Worm (Caenorhabditis elegans) whole organism, L2 larva: ENCODE data around the gene F59B2.12.

Experiments used
- C34F6.9 ChIP-seq: fragments of 150-350 bp; optimal IDR thresholded peaks from 2 replicates; lab custom pipeline; 2014; ENCODE audit warnings: missing biosample characterization, missing genetic modification characterization
- F13H6.1 ChIP-seq: sonication (generic microtip); optimal IDR thresholded peaks from 2 replicates; lab custom pipeline; 2016; ENCODE audit warnings: missing genetic modification characterization, missing compliant biosample characterization
- R02D3.7 ChIP-seq: fragments of 150-350 bp; optimal IDR thresholded peaks from 2 replicates; lab custom pipeline; 2014; ENCODE audit warnings: missing biosample characterization, missing genetic modification characterization
- Y55F3AM.14 ChIP-seq: fragments of 200-800 bp; sonication (Bioruptor generic); optimal IDR thresholded peaks from 2 replicates; lab custom pipeline; 2018; ENCODE audit warnings: mild to moderate bottlenecking, missing genetic modification characterization, missing compliant biosample characterization
- ZK546.5 ChIP-seq: sonication (generic microtip); optimal IDR thresholded peaks from 2 replicates; lab custom pipeline; 2017; ENCODE audit warnings: missing biosample characterization, missing genetic modification characterization
- alr-1 ChIP-seq: fragments of 150-350 bp; optimal IDR thresholded peaks from 2 replicates; lab custom pipeline; 2014; ENCODE audit warnings: missing biosample characterization, missing genetic modification characterization
- aly-2 ChIP-seq: fragments of 150-350 bp; optimal IDR thresholded peaks from 2 replicates; lab custom pipeline; 2014; ENCODE audit warnings: missing biosample characterization, missing genetic modification characterization
- ama-1 ChIP-seq: fragments of 150-350 bp; optimal IDR thresholded peaks from 2 replicates; lab custom pipeline; 2018; ENCODE audit warnings: inconsistent platforms
- blmp-1 ChIP-seq: sonication (generic microtip); optimal IDR thresholded peaks from 2 replicates; lab custom pipeline; 2017; ENCODE audit warnings: missing genetic modification characterization, mild to moderate bottlenecking, missing compliant biosample characterization, antibody characterized with exemption, moderate library complexity; ENCODE audit not compliant: insufficient read depth
- ceh-16 ChIP-seq: fragments of 150-350 bp; optimal IDR thresholded peaks from 2 replicates; lab custom pipeline; 2014; ENCODE audit warnings: missing biosample characterization, missing genetic modification characterization
- ceh-82 ChIP-seq: fragments of 150-350 bp; optimal IDR thresholded peaks from 2 replicates; lab custom pipeline; 2014; ENCODE audit warnings: missing biosample characterization, missing genetic modification characterization
- crh-2 ChIP-seq: sonication (generic microtip); optimal IDR thresholded peaks from 2 replicates; lab custom pipeline; 2017; ENCODE audit warnings: missing biosample characterization, missing genetic modification characterization
- dmd-4 ChIP-seq: sonication (generic microtip); optimal IDR thresholded peaks from 2 replicates; lab custom pipeline; 2017; ENCODE audit warnings: missing biosample characterization, missing genetic modification characterization
- egl-27 ChIP-seq: sonication (generic microtip); optimal IDR thresholded peaks from 3 replicates; lab custom pipeline; 2017; ENCODE audit warnings: missing biosample characterization, missing genetic modification reagents, missing genetic modification characterization
- elt-1 ChIP-seq: fragments of 150-350 bp; optimal IDR thresholded peaks from 2 replicates; lab custom pipeline; 2014; ENCODE audit warnings: missing biosample characterization, missing genetic modification characterization
- elt-3 ChIP-seq: sonication (generic microtip); optimal IDR thresholded peaks from 2 replicates; lab custom pipeline; 2017; ENCODE audit warnings: missing biosample characterization, missing genetic modification characterization
- fos-1 ChIP-seq: fragments of 150-350 bp; optimal IDR thresholded peaks from 2 replicates; lab custom pipeline; 2014; ENCODE audit warnings: missing biosample characterization, missing genetic modification characterization
- gmeb-1 ChIP-seq: fragments of 150-350 bp; optimal IDR thresholded peaks from 2 replicates; lab custom pipeline; 2014; ENCODE audit warnings: missing biosample characterization, missing genetic modification characterization
- lin-11 ChIP-seq: fragments of 150-350 bp; sonication (generic microtip); optimal IDR thresholded peaks from 2 replicates; lab custom pipeline; 2014; ENCODE audit warnings: missing biosample characterization, missing genetic modification characterization, inconsistent platforms, mixed read lengths
- lin-13 ChIP-seq: fragments of 150-350 bp; optimal IDR thresholded peaks from 2 replicates; lab custom pipeline; 2014; ENCODE audit warnings: missing biosample characterization, missing genetic modification reagents, missing genetic modification characterization
- lin-39 ChIP-seq: fragments of 150-350 bp; optimal IDR thresholded peaks from 2 replicates; lab custom pipeline; 2014; ENCODE audit warnings: missing biosample characterization, missing genetic modification reagents, missing genetic modification characterization
- lsy-2 ChIP-seq, 2 experiments: fragments of 150-350 bp in 1 of 2; sonication (generic microtip) in 1 of 2; optimal IDR thresholded peaks; 2 replicates each; lab custom pipeline; 2014 to 2017; ENCODE audit warnings: missing biosample characterization in 2 of 2, missing genetic modification characterization in 2 of 2
- mab-5 ChIP-seq: fragments of 150-350 bp; optimal IDR thresholded peaks from 2 replicates; lab custom pipeline; 2014; ENCODE audit warnings: missing biosample characterization, missing genetic modification characterization
- mbf-1 ChIP-seq: sonication (generic microtip); optimal IDR thresholded peaks from 2 replicates; lab custom pipeline; 2017; ENCODE audit warnings: missing biosample characterization, missing genetic modification characterization
- mdl-1 ChIP-seq, 2 experiments: fragments of 150-350 bp in 1 of 2; sonication (generic microtip) in 1 of 2; optimal IDR thresholded peaks; 2 replicates each; lab custom pipeline; 2017; ENCODE audit warnings: missing biosample characterization in 2 of 2, missing genetic modification characterization in 2 of 2
- nhr-10 ChIP-seq: sonication (generic microtip); optimal IDR thresholded peaks from 2 replicates; lab custom pipeline; 2017; ENCODE audit warnings: missing biosample characterization, missing genetic modification characterization
- nhr-11 ChIP-seq: fragments of 150-350 bp; optimal IDR thresholded peaks from 2 replicates; lab custom pipeline; 2014; ENCODE audit warnings: missing biosample characterization, missing genetic modification characterization
- nhr-12 ChIP-seq: fragments of 150-350 bp; optimal IDR thresholded peaks from 2 replicates; lab custom pipeline; 2014; ENCODE audit warnings: missing biosample characterization, missing genetic modification characterization
- nhr-129 ChIP-seq: fragments of 150-350 bp; optimal IDR thresholded peaks from 2 replicates; lab custom pipeline; 2014; ENCODE audit warnings: missing biosample characterization, missing genetic modification characterization
- nhr-21 ChIP-seq: fragments of 150-350 bp; optimal IDR thresholded peaks from 2 replicates; lab custom pipeline; 2014; ENCODE audit warnings: missing biosample characterization, missing genetic modification characterization
- nhr-23 ChIP-seq: fragments of 150-350 bp; optimal IDR thresholded peaks from 2 replicates; lab custom pipeline; 2014; ENCODE audit warnings: missing biosample characterization, missing genetic modification reagents, missing genetic modification characterization
- nhr-237 ChIP-seq: fragments of 150-350 bp; optimal IDR thresholded peaks from 2 replicates; lab custom pipeline; 2014; ENCODE audit warnings: missing biosample characterization, missing genetic modification characterization
- nhr-25 ChIP-seq: fragments of 150-350 bp; sonication (generic microtip); optimal IDR thresholded peaks from 3 replicates; lab custom pipeline; 2014; ENCODE audit warnings: missing biosample characterization, missing genetic modification characterization
- nhr-77 ChIP-seq: fragments of 150-350 bp; optimal IDR thresholded peaks from 2 replicates; lab custom pipeline; 2014; ENCODE audit warnings: missing biosample characterization, missing genetic modification characterization
- peb-1 ChIP-seq: fragments of 150-350 bp; optimal IDR thresholded peaks from 2 replicates; lab custom pipeline; 2014; ENCODE audit warnings: missing biosample characterization, missing genetic modification characterization
- sem-4 ChIP-seq: fragments of 150-350 bp; optimal IDR thresholded peaks from 2 replicates; lab custom pipeline; 2014; ENCODE audit warnings: missing biosample characterization, missing genetic modification reagents, missing genetic modification characterization
- skn-1 ChIP-seq: sonication (generic microtip); optimal IDR thresholded peaks from 2 replicates; lab custom pipeline; 2017; ENCODE audit warnings: missing biosample characterization, missing genetic modification characterization
- sma-3 ChIP-seq: sonication (generic microtip); optimal IDR thresholded peaks from 2 replicates; lab custom pipeline; 2016; ENCODE audit warnings: missing genetic modification reagents, missing genetic modification characterization, missing compliant biosample characterization
- sma-9 ChIP-seq, 2 experiments: fragments of 150-350 bp in 1 of 2; sonication (generic microtip) in 1 of 2; optimal IDR thresholded peaks; 2 replicates each; lab custom pipeline; 2014 to 2016; ENCODE audit warnings: missing genetic modification characterization in 2 of 2, mild to moderate bottlenecking in 1 of 2, missing biosample characterization in 1 of 2, missing compliant biosample characterization in 1 of 2, missing genetic modification reagents in 1 of 2, moderate library complexity in 1 of 2
- snpc-4 ChIP-seq: fragments of 150-350 bp; optimal IDR thresholded peaks from 2 replicates; lab custom pipeline; 2014; ENCODE audit warnings: missing biosample characterization, missing genetic modification characterization
- unc-39 ChIP-seq: fragments of 150-350 bp; optimal IDR thresholded peaks from 2 replicates; lab custom pipeline; 2014; ENCODE audit warnings: missing biosample characterization, missing genetic modification characterization
- unc-55 ChIP-seq: fragments of 150-350 bp; sonication (generic microtip); optimal IDR thresholded peaks from 3 replicates; lab custom pipeline; 2014; ENCODE audit warnings: missing biosample characterization, missing genetic modification reagents, missing genetic modification characterization
- zag-1 ChIP-seq: fragments of 150-350 bp; optimal IDR thresholded peaks from 2 replicates; lab custom pipeline; 2014; ENCODE audit warnings: missing biosample characterization, missing genetic modification characterization
- ztf-1 ChIP-seq: fragments of 200-800 bp; sonication (Bioruptor generic); conservative IDR thresholded peaks from 2 replicates; pipeline ENCODE4 v1.3.6; 2022; ENCODE audit warnings: missing genetic modification characterization, missing compliant biosample characterization
- ztf-11 ChIP-seq: sonication (generic microtip); optimal IDR thresholded peaks from 2 replicates; lab custom pipeline; 2017; ENCODE audit warnings: missing biosample characterization, missing genetic modification characterization
- ztf-4 ChIP-seq: fragments of 150-350 bp; optimal IDR thresholded peaks from 2 replicates; lab custom pipeline; 2014; ENCODE audit warnings: missing biosample characterization, missing genetic modification characterization

The F59B2.12 gene

DNA sequence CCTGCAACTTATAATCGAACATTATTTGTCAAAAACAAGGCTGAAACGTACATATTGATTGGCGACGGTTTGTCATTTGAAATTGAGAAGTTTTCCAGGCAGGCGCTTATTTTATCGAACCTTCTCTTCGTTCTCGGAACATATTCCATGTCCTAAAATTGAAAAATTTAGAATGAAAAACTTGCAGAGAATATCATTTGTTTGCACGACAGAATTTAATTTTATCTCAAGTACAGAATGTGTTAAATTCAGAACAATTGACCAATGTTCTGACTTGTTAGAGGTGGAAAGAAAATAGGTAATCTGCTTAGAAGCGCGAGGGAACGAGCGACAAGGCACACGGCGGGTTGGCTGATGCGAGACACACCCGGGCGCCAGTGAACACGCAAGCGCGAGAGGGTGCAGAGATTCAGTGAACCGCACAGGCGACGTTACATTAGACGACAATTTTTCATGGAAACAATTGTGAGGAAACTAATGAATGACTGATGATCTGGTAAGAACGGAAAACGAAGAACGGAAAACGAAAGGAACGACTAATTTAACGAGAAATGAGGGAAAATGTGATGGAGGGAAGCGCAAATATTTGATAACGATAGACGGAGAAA, 35.1 kb downstream of the F59B2.12 start:
- TF ChIP-seq nhr-12 (tag; lab: Kevin White, UChicago) (no peak), nhr-10 (no peak), snpc-4 (tag; lab: Kevin White, UChicago) (peak; percentile 22), dmd-4 (tag; lab: Kevin White, UChicago) (no peak), crh-2 (tag; lab: Kevin White, UChicago) (peak; percentile 56), F13H6.1 (tag; lab: Kevin White, UChicago) (peak; percentile 37), mdl-1 (tag; optimal IDR thresholded peaks at IDR 0.05; lab: Kevin White, UChicago) (peak in 1 of 2 experiments; percentile 3), lin-39 (no peak), nhr-129 (peak; percentile 74), ama-1 (lab: Kevin White, UChicago) (peak; percentile 85), ztf-1 (no peak), ztf-4 (tag; lab: Kevin White, UChicago) (peak; percentile 69), unc-55 (peak; percentile 54), R02D3.7 (tag; lab: Kevin White, UChicago) (no peak), lin-13 (no peak), nhr-25 (no peak), sma-9 (GFP tag; optimal IDR thresholded peaks at IDR 0.05; lab: Kevin White, UChicago) (peak; percentile 38), sma-9 (tag; optimal IDR thresholded peaks at IDR 0.05; lab: Kevin White, UChicago) (no peak), peb-1 (tag; lab: Kevin White, UChicago) (no peak), nhr-21 (tag; lab: Kevin White, UChicago) (no peak), lsy-2 (tag; optimal IDR thresholded peaks at IDR 0.05; lab: Kevin White, UChicago) (peak in 1 of 2 experiments; percentile 47), mbf-1 (tag; lab: Kevin White, UChicago) (no peak), skn-1 (no peak), elt-3 (no peak), sem-4 (tag; lab: Kevin White, UChicago) (no peak), Y55F3AM.14 (GFP tag; lab: Kevin White, UChicago) (no peak), lin-11 (tag; lab: Kevin White, UChicago) (peak; percentile 75), mab-5 (tag; lab: Kevin White, UChicago) (no peak), gmeb-1 (tag; lab: Kevin White, UChicago) (peak; percentile 38), ZK546.5 (tag; lab: Kevin White, UChicago) (no peak), zag-1 (peak; percentile 7), aly-2 (tag; lab: Kevin White, UChicago) (no peak), C34F6.9 (no peak), fos-1 (tag; lab: Kevin White, UChicago) (peak; percentile 38)

DNA sequence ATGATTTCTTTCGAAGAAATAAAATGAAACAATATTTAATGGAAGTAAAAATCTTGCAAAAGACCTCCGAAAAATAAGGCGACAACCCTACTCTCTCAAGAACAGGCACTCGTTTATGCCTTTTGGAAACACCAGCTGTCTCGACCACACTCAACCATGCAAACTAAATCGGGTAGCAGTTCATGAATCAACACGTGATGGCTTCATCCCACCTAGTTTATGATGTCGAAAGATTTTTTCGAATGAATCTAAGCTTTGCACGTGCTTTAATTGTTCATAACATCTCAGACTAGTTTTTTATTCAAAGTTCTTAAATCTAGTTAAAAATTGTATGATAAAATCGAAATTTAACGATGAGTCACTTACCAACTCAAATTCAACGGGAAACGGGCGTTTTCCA, 35.9 kb downstream of the F59B2.12 start:
- TF ChIP-seq alr-1 (no peak), ceh-16 (no peak), nhr-25 (peak; percentile 7), ama-1 (lab: Kevin White, UChicago) (peak; percentile 77), nhr-129 (no peak)

DNA sequence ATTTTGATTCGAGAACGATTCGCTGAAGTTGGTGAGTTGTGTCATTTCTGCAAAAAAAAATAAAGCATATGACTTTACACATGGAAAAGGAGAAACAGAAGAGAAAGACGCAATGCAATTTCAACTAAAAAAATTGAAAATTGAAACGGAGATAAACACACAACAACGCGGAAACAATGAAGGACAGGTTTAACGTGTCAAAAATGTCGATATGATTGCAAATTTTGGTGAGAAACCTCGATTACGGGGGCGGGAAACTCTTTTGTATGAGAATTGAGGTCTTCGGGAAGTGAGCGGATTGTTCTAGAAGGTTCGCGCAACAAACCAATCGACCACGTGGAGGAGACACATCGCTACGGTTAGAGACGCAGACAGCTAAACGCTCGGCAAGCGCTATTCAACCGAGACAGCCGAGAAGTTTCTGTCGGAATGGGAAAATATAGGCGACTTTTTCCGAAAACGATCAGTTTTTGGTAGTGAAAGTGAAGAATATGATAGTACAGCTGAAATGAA, 36.4 kb downstream of the F59B2.12 start, which contains the start of gene R107.5:
Gene R107.5 (minus strand): TSS at position 51 of the 513 bp plus-strand sequence.
- TF ChIP-seq ama-1 (lab: Kevin White, UChicago), result peak; percentile 98
- peak; percentile 95 for TF ChIP-seq F13H6.1 (tag; lab: Kevin White, UChicago)
- no peak for TF ChIP-seq nhr-23 (tag; lab: Kevin White, UChicago)
- peak; percentile 95 for TF ChIP-seq nhr-129
- TF ChIP-seq gmeb-1 (tag; lab: Kevin White, UChicago), result peak; percentile 82
- TF ChIP-seq R02D3.7 (tag; lab: Kevin White, UChicago), result no peak
- TF ChIP-seq blmp-1 (tag; lab: Kevin White, UChicago), result peak; percentile 90
- no peak for TF ChIP-seq ztf-11 (tag; lab: Kevin White, UChicago)
- TF ChIP-seq nhr-237 (tag; lab: Kevin White, UChicago), result no peak
- TF ChIP-seq unc-55, result peak; percentile 80
- TF ChIP-seq ztf-4 (tag; lab: Kevin White, UChicago), result peak; percentile 95
- no peak for TF ChIP-seq dmd-4 (tag; lab: Kevin White, UChicago)
- peak; percentile 80 to 92 for TF ChIP-seq lsy-2 (tag; optimal IDR thresholded peaks at IDR 0.05; lab: Kevin White, UChicago)
- TF ChIP-seq elt-3, result no peak
- peak; percentile 87 for TF ChIP-seq sma-9 (GFP tag; optimal IDR thresholded peaks at IDR 0.05; lab: Kevin White, UChicago)
- TF ChIP-seq sma-9 (tag; optimal IDR thresholded peaks at IDR 0.05; lab: Kevin White, UChicago), result no peak
- peak; percentile 1 for TF ChIP-seq nhr-12 (tag; lab: Kevin White, UChicago)
- TF ChIP-seq nhr-21 (tag; lab: Kevin White, UChicago), result peak; percentile 96
- no peak for TF ChIP-seq nhr-11
- TF ChIP-seq snpc-4 (tag; lab: Kevin White, UChicago), result peak; percentile 66
- TF ChIP-seq alr-1, result no peak
- TF ChIP-seq mab-5 (tag; lab: Kevin White, UChicago), result no peak
- peak; percentile 91 for TF ChIP-seq fos-1 (tag; lab: Kevin White, UChicago)
- TF ChIP-seq elt-1 (tag; lab: Kevin White, UChicago), result no peak
- TF ChIP-seq nhr-25, result peak; percentile 96
- peak; percentile 80 for TF ChIP-seq nhr-10
- peak; percentile 98 for TF ChIP-seq crh-2 (tag; lab: Kevin White, UChicago)
- TF ChIP-seq sma-3 (GFP tag; lab: Kevin White, UChicago), result peak; percentile 98
- TF ChIP-seq unc-39, result no peak
- TF ChIP-seq nhr-77 (tag; lab: Kevin White, UChicago), result no peak
- no peak for TF ChIP-seq aly-2 (tag; lab: Kevin White, UChicago)
- peak; percentile 84 for TF ChIP-seq lin-13
- peak; percentile 95 for TF ChIP-seq Y55F3AM.14 (GFP tag; lab: Kevin White, UChicago)
- no peak for TF ChIP-seq ZK546.5 (tag; lab: Kevin White, UChicago)
- TF ChIP-seq ceh-82 (tag; lab: Kevin White, UChicago), result no peak
- peak; percentile 82 for TF ChIP-seq egl-27 (tag; lab: Kevin White, UChicago)
